Fruit fly (Drosophila melanogaster): ENCODE data around the gene CG14989.

Gene CG14989

dm6 chr3L:4108844-4109494, 21.6 kb downstream of the CG14989 start (continued):
- TF ChIP-seq slou (GFP tag; optimal IDR thresholded peaks at IDR 0.05), result peak; percentile 20
- no peak for TF ChIP-seq CG43689 (GFP tag; IDR thresholded peaks at IDR 0.05)
- TF ChIP-seq otp (GFP tag; IDR thresholded peaks at IDR 0.05), result peak; percentile 43; the same call in 1 of the 3 replicates
- TF ChIP-seq Nf-YC (tag; optimal IDR thresholded peaks at IDR 0.05), result peak; percentile 48
- peak; percentile 81 for TF ChIP-seq ems (GFP tag; optimal IDR thresholded peaks at IDR 0.05)
- TF ChIP-seq tio (GFP tag; optimal IDR thresholded peaks at IDR 0.05), result no peak
- TF ChIP-seq ham (GFP tag; IDR thresholded peaks at IDR 0.05), result no peak
- TF ChIP-seq CG30020 (tag; optimal IDR thresholded peaks at IDR 0.05), result peak; percentile 32
- peak; percentile 56 for TF ChIP-seq CG9609 (GFP tag; optimal IDR thresholded peaks at IDR 0.05)
- TF ChIP-seq jing (GFP tag; optimal IDR thresholded peaks at IDR 0.05), result no peak
- TF ChIP-seq Bteb2 (GFP tag; optimal IDR thresholded peaks at IDR 0.05), result peak; percentile 63
- TF ChIP-seq gfzf (GFP tag; optimal IDR thresholded peaks at IDR 0.05), result no peak
- peak; percentile 74 for TF ChIP-seq crc (GFP tag; optimal IDR thresholded peaks at IDR 0.05)
- TF ChIP-seq bsh (GFP tag; optimal IDR thresholded peaks at IDR 0.05), result peak; percentile 21 to 73
- TF ChIP-seq CG3065 (GFP tag; optimal IDR thresholded peaks at IDR 0.05), result no peak
- no peak for TF ChIP-seq Doc2 (GFP tag; IDR thresholded peaks at IDR 0.05)
- peak; percentile 54 for TF ChIP-seq CG7786 (GFP tag; optimal IDR thresholded peaks at IDR 0.05)
- no peak for TF ChIP-seq abd-A (tag; optimal IDR thresholded peaks at IDR 0.05)
- peak; percentile 83 for TF ChIP-seq Oli (tag; optimal IDR thresholded peaks at IDR 0.05)
- TF ChIP-seq Optix (GFP tag; IDR thresholded peaks at IDR 0.05), result peak; percentile 15; the same call in 1 of the 3 replicates
- peak; percentile 82 for TF ChIP-seq CG12104 (GFP tag; optimal IDR thresholded peaks at IDR 0.05)
- TF ChIP-seq pho (GFP tag; optimal IDR thresholded peaks at IDR 0.05), result no peak
- TF ChIP-seq MBD-R2 (GFP tag; IDR thresholded peaks at IDR 0.05), result 0 out of 2 replicates have a peak, but pooled peaks have one; percentile 30
- peak; percentile 78 for TF ChIP-seq BtbVII (GFP tag; optimal IDR thresholded peaks at IDR 0.05)
- TF ChIP-seq CG12391 (tag; optimal IDR thresholded peaks at IDR 0.05), result peak; percentile 81
- peak; percentile 19; the same call in 1 of the 2 replicates for TF ChIP-seq E2f1 (GFP tag; IDR thresholded peaks at IDR 0.05)
- TF ChIP-seq CG7556 (GFP tag; optimal IDR thresholded peaks at IDR 0.05), result peak; percentile 87
- no peak for TF ChIP-seq grn (GFP tag; optimal IDR thresholded peaks at IDR 0.05)
- TF ChIP-seq CG15514 (GFP tag; optimal IDR thresholded peaks at IDR 0.05), result peak; percentile 51
- peak; percentile 89 for TF ChIP-seq row (GFP tag; IDR thresholded peaks at IDR 0.05)
- peak; percentile 58; the same call in 1 of the 2 replicates for TF ChIP-seq CG9932 (GFP tag; IDR thresholded peaks at IDR 0.05)
- no peak for TF ChIP-seq CG7963 (GFP tag; IDR thresholded peaks at IDR 0.05; ENCODE audit: partially characterized antibody)
- TF ChIP-seq CG33213 (GFP tag; optimal IDR thresholded peaks at IDR 0.05), result peak; percentile 63
- peak; percentile 74 for TF ChIP-seq pb (GFP tag; optimal IDR thresholded peaks at IDR 0.05)
- TF ChIP-seq Stat92E (GFP tag; optimal IDR thresholded peaks at IDR 0.05), result peak in 1 of 3 experiments; percentile 89
- TF ChIP-seq Meics (GFP tag; optimal IDR thresholded peaks at IDR 0.05), result peak; percentile 83
- TF ChIP-seq Blimp-1 (GFP tag; optimal IDR thresholded peaks at IDR 0.05), result peak; percentile 66
- no peak for TF ChIP-seq eve (GFP tag; optimal IDR thresholded peaks at IDR 0.05)
- TF ChIP-seq CG2712 (tag; optimal IDR thresholded peaks at IDR 0.05), result peak; percentile 81
- TF ChIP-seq CG4328 (GFP tag; optimal IDR thresholded peaks at IDR 0.05), result peak; percentile 37
- TF ChIP-seq vvl (GFP tag; IDR thresholded peaks at IDR 0.05), result peak; percentile 66
- TF ChIP-seq HHEX (GFP tag; optimal IDR thresholded peaks at IDR 0.05), result peak; percentile 79
- TF ChIP-seq chn (GFP tag; optimal IDR thresholded peaks at IDR 0.05), result peak; percentile 58
- peak; percentile 19 for TF ChIP-seq da (GFP tag; optimal IDR thresholded peaks at IDR 0.05)
- TF ChIP-seq CG9797 (GFP tag; optimal IDR thresholded peaks at IDR 0.05), result no peak
- TF ChIP-seq Ets65A (GFP tag), result peak; percentile 69
- peak; percentile 63 for TF ChIP-seq wdn (GFP tag; IDR thresholded peaks at IDR 0.05)
- TF ChIP-seq hth (optimal IDR thresholded peaks at IDR 0.05), result no peak
- peak; percentile 38 for TF ChIP-seq CHES-1-like (GFP tag; optimal IDR thresholded peaks at IDR 0.05)
- peak; percentile 29 for TF ChIP-seq Kr (GFP tag; optimal IDR thresholded peaks at IDR 0.05)

Data from whole organism, embryonic.